Fruit fly (Drosophila melanogaster): ENCODE data around the gene MED10.

- TF ChIP-seq schlank (tag; optimal IDR thresholded peaks at IDR 0.05) (no peak), ase (GFP tag; IDR thresholded peaks at IDR 0.05) (no peak), Lim3 (GFP tag; IDR thresholded peaks at IDR 0.05) (no peak), org-1 (GFP tag; optimal IDR thresholded peaks at IDR 0.05) (no peak), CG1529 (GFP tag; optimal IDR thresholded peaks at IDR 0.05) (no peak), CG8388 (GFP tag; optimal IDR thresholded peaks at IDR 0.05) (no peak), CG14710 (tag; optimal IDR thresholded peaks at IDR 0.05) (no peak), CG4424 (GFP tag; optimal IDR thresholded peaks at IDR 0.05) (no peak), CG9609 (GFP tag; optimal IDR thresholded peaks at IDR 0.05) (no peak)
Measured at dm6 chr3L:16262440-16262839, 30.6 kb downstream of the MED10 start, which contains the start of gene CG13071.

Measured in whole organism, embryonic.